Fruit fly (Drosophila melanogaster) S2 (cell line): ENCODE data around the gene CG1494.

Source experiments
- CG8478 ChIP-seq: fragments of >200 bp; optimal IDR thresholded peaks from 2 replicates; lab custom pipeline; 2018
- CTCF ChIP-seq, 2 experiments: fragments of >200 bp; optimal IDR thresholded peaks; 2 replicates each; lab custom pipeline; 2018

DNA sequence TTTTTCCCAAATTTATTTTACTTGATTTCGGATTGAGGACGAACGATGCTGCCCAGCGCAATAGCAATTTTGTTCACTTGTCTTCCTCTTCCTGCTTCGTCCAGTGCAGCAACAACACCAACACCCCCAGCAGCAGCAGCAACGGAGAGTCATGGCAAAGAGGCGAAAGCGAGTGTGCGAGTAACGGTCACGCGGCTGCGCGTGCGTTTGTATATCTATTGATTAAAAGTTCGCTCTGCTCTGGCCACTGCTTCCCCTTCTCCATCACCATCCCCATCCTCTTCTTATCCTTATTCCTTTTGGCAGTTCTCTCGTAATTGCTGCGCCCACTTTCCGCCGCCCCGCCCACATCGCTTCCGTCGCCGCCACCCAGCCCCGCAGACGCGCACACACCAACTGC, 53.1 kb downstream of the CG1494 start:
- TF ChIP-seq CG8478 (lab: Kevin White, UChicago) (no peak), CTCF (optimal IDR thresholded peaks at IDR 0.05; lab: Kevin White, UChicago) (no peak)
